ENCODE assay signal across 5 worm cellular contexts in the genomic region with DNA sequence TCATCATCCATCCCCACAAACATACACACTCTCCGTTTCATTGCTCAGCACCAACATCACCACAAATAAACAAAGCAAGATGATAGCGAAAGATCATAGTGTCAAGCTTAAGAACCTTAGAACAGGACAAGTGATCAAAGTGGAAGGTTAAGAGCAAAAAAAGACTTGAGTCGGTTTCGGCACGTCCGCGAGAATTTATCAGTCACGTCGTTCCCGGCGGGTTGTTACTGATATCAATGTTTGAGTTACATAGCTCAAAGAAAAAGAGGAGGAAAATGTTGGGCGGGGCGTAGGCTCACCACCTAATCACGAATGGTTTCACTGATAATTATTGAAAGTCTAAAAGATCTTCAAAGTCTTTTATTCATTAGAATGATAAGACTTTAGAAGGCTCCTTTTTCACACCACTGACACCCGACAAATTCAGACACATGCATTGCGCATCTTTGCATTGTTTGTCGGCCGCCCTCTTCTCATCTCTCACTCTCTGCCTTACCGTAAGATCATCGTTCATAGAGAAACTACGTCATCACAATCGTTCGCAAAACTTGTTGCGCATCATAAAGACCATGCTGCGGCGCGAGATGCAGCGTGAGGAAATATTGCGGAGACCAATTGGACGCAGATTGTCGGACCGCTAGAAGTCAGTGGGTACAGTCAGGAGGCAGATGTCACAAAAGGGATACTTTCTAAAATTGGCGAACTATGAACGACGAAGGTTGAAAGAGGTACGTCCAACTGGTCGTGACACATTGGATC.
TF ChIP-seq lines count a peak whose summit lies in the region.

No protein-coding gene starts in this region.

TF ChIP-seq in whole organism, L1 larva, 84 proteins besides CTCF, POLR2A, EP300 and RAD21 (continued from another document and continues in another):
- TF ChIP-seq C16A3.4 (tag; optimal IDR thresholded peaks at IDR 0.05; lab: Kevin White, UChicago) (peak; percentile 49), egl-13 (tag; optimal IDR thresholded peaks at IDR 0.05; lab: Kevin White, UChicago) (no peak), isw-1 (GFP tag; IDR thresholded peaks at IDR 0.05; lab: Robert Waterston, UW) (no peak), nhr-12 (tag; optimal IDR thresholded peaks at IDR 0.05; lab: Kevin White, UChicago) (no peak), nhr-77 (tag; optimal IDR thresholded peaks at IDR 0.05; lab: Kevin White, UChicago) (peak; percentile 50), hlh-17 (GFP tag; optimal IDR thresholded peaks at IDR 0.05; lab: Kevin White, UChicago; ENCODE audit: borderline replicate concordance) (no peak), nhr-47 (tag; optimal IDR thresholded peaks at IDR 0.05; lab: Kevin White, UChicago) (peak; percentile 74), fkh-8 (tag; optimal IDR thresholded peaks at IDR 0.05; lab: Kevin White, UChicago) (no peak), xbp-1 (tag; optimal IDR thresholded peaks at IDR 0.05; lab: Kevin White, UChicago) (peak; percentile 64), nhr-85 (tag; lab: Kevin White, UChicago) (peak; percentile 100), nhr-90 (tag; optimal IDR thresholded peaks at IDR 0.05; lab: Kevin White, UChicago; ENCODE audit: poor library complexity) (peak; percentile 87), ceh-82 (tag; optimal IDR thresholded peaks at IDR 0.05; lab: Kevin White, UChicago) (peak in 2 of 3 experiments; percentile 53 to 67), lin-39 (tag; optimal IDR thresholded peaks at IDR 0.05; lab: Kevin White, UChicago) (no peak), lir-3 (tag; optimal IDR thresholded peaks at IDR 0.05; lab: Kevin White, UChicago; ENCODE audit: poor library complexity) (peak; percentile 46), snu-23 (GFP tag; optimal IDR thresholded peaks at IDR 0.05; lab: Kevin White, UChicago) (peak; percentile 91), hlh-4 (tag; optimal IDR thresholded peaks at IDR 0.05; lab: Kevin White, UChicago) (no peak), aha-1 (tag; optimal IDR thresholded peaks at IDR 0.05; lab: Kevin White, UChicago) (no peak), ztf-4 (tag; optimal IDR thresholded peaks at IDR 0.05; lab: Kevin White, UChicago) (peak; percentile 78), mdl-1 (tag; optimal IDR thresholded peaks at IDR 0.05; lab: Kevin White, UChicago) (peak; percentile 1 to 81), irx-1 (tag; optimal IDR thresholded peaks at IDR 0.05; lab: Kevin White, UChicago) (peak; percentile 68), nhr-20 (tag; optimal IDR thresholded peaks at IDR 0.05; lab: Kevin White, UChicago) (peak; percentile 98), pqm-1 (tag; optimal IDR thresholded peaks at IDR 0.05; lab: Kevin White, UChicago) (no peak), lsy-2 (tag; optimal IDR thresholded peaks at IDR 0.05; lab: Kevin White, UChicago) (peak; percentile 65 to 91), mep-1 (tag; optimal IDR thresholded peaks at IDR 0.05; lab: Kevin White, UChicago) (peak; percentile 59)

TF ChIP-seq in whole organism, L2 larva, 48 proteins besides CTCF, POLR2A, EP300 and RAD21 (continued from another document):
- peak; percentile 54 for TF ChIP-seq gmeb-1 (tag; optimal IDR thresholded peaks at IDR 0.05; lab: Kevin White, UChicago)
- peak; percentile 96 for TF ChIP-seq sma-3 (GFP tag; optimal IDR thresholded peaks at IDR 0.05; lab: Kevin White, UChicago)
- no peak for TF ChIP-seq nhr-12 (tag; optimal IDR thresholded peaks at IDR 0.05; lab: Kevin White, UChicago)
- TF ChIP-seq ceh-82 (tag; optimal IDR thresholded peaks at IDR 0.05; lab: Kevin White, UChicago) = no peak
- peak in 1 of 2 experiments; percentile 79 for TF ChIP-seq lsy-2 (tag; optimal IDR thresholded peaks at IDR 0.05; lab: Kevin White, UChicago)
- TF ChIP-seq C34F6.9 (tag; optimal IDR thresholded peaks at IDR 0.05; lab: Kevin White, UChicago) = peak; percentile 18
- TF ChIP-seq fos-1 (tag; optimal IDR thresholded peaks at IDR 0.05; lab: Kevin White, UChicago) = peak; percentile 48
- no peak for TF ChIP-seq dmd-4 (tag; optimal IDR thresholded peaks at IDR 0.05; lab: Kevin White, UChicago)
- no peak for TF ChIP-seq nhr-23 (tag; optimal IDR thresholded peaks at IDR 0.05; lab: Kevin White, UChicago)
- TF ChIP-seq skn-1 (tag; optimal IDR thresholded peaks at IDR 0.05; lab: Kevin White, UChicago) = no peak
- TF ChIP-seq ztf-4 (tag; optimal IDR thresholded peaks at IDR 0.05; lab: Kevin White, UChicago) = peak; percentile 18
- TF ChIP-seq zag-1 (tag; optimal IDR thresholded peaks at IDR 0.05; lab: Kevin White, UChicago) = no peak
- peak; percentile 89 to 94 for TF ChIP-seq mdl-1 (tag; optimal IDR thresholded peaks at IDR 0.05; lab: Kevin White, UChicago)
- TF ChIP-seq unc-62 (GFP tag; optimal IDR thresholded peaks at IDR 0.05; lab: Kevin White, UChicago) = peak; percentile 40
- TF ChIP-seq alr-1 (tag; optimal IDR thresholded peaks at IDR 0.05; lab: Kevin White, UChicago) = no peak
TF ChIP-seq in whole organism, L2 larva: peak in this region for 23.

TF ChIP-seq in whole organism, L3 larva, 47 proteins besides CTCF, POLR2A, EP300 and RAD21 (continued from another document):
- TF ChIP-seq nhr-11 (tag; optimal IDR thresholded peaks at IDR 0.05; lab: Kevin White, UChicago) (no peak), hmg-11 (tag; optimal IDR thresholded peaks at IDR 0.05; lab: Kevin White, UChicago) (peak; percentile 5), nhr-25 (tag; optimal IDR thresholded peaks at IDR 0.05; lab: Kevin White, UChicago) (peak; percentile 99), skn-1 (tag; optimal IDR thresholded peaks at IDR 0.05; lab: Kevin White, UChicago) (no peak), ztf-11 (tag; optimal IDR thresholded peaks at IDR 0.05; lab: Kevin White, UChicago) (no peak), nhr-23 (tag; optimal IDR thresholded peaks at IDR 0.05; lab: Kevin White, UChicago) (peak; percentile 98), nfya-1 (tag; optimal IDR thresholded peaks at IDR 0.05; lab: Kevin White, UChicago; ENCODE audit: insufficient read depth) (peak; percentile 66), aly-2 (tag; optimal IDR thresholded peaks at IDR 0.05; lab: Kevin White, UChicago) (no peak), nhr-12 (tag; optimal IDR thresholded peaks at IDR 0.05; lab: Kevin White, UChicago) (no peak), ceh-28 (tag; optimal IDR thresholded peaks at IDR 0.05; lab: Kevin White, UChicago) (peak; percentile 79), jun-1 (tag; optimal IDR thresholded peaks at IDR 0.05; lab: Kevin White, UChicago) (peak; percentile 59), eor-1 (tag; optimal IDR thresholded peaks at IDR 0.05; lab: Kevin White, UChicago) (no peak)

TF ChIP-seq in whole organism, L4 larva, 104 proteins besides CTCF, POLR2A, EP300 and RAD21 (continued from another document and continues in another):
- TF ChIP-seq set-16 (GFP tag; IDR thresholded peaks at IDR 0.05; lab: Robert Waterston, UW) = peak; percentile 15; the same call in 1 of the 2 replicates
- peak; percentile 33 for TF ChIP-seq dve-1 (tag; optimal IDR thresholded peaks at IDR 0.05; lab: Kevin White, UChicago; ENCODE audit: insufficient read depth)
- TF ChIP-seq duxl-1 (tag; optimal IDR thresholded peaks at IDR 0.05; lab: Kevin White, UChicago; ENCODE audit: poor library complexity) = peak; percentile 8
- TF ChIP-seq lsy-2 (tag; optimal IDR thresholded peaks at IDR 0.05; lab: Kevin White, UChicago) = peak; percentile 58 to 75
- TF ChIP-seq ztf-7 (tag; optimal IDR thresholded peaks at IDR 0.05; lab: Kevin White, UChicago) = no peak
- no peak for TF ChIP-seq nhr-41 (GFP tag; IDR thresholded peaks at IDR 0.05; lab: Robert Waterston, UW)
- peak; percentile 93 for TF ChIP-seq mxl-3 (GFP tag; optimal IDR thresholded peaks at IDR 0.05; lab: Kevin White, UChicago)
- no peak for TF ChIP-seq lin-15B (tag; optimal IDR thresholded peaks at IDR 0.05; lab: Kevin White, UChicago)
- no peak for TF ChIP-seq lir-3 (tag; optimal IDR thresholded peaks at IDR 0.05; lab: Kevin White, UChicago)
- TF ChIP-seq lin-38 (GFP tag; IDR thresholded peaks at IDR 0.05; lab: Robert Waterston, UW) = no peak
- TF ChIP-seq sdz-12 (GFP tag; optimal IDR thresholded peaks at IDR 0.05; lab: Kevin White, UChicago) = no peak
- TF ChIP-seq spr-1 (tag; optimal IDR thresholded peaks at IDR 0.05; lab: Kevin White, UChicago) = peak; percentile 68
- peak in 1 of 2 experiments; percentile 65; a peak in 1 of 4 replicates for TF ChIP-seq madf-5 (GFP tag; IDR thresholded peaks at IDR 0.05; lab: Robert Waterston, UW)
- no peak for TF ChIP-seq F49E8.2 (tag; optimal IDR thresholded peaks at IDR 0.05; lab: Kevin White, UChicago; ENCODE audit: borderline replicate concordance)
- no peak for TF ChIP-seq lin-13 (GFP tag; optimal IDR thresholded peaks at IDR 0.05; lab: Kevin White, UChicago)
- TF ChIP-seq Y105C5A.15 (GFP tag; IDR thresholded peaks at IDR 0.05; lab: Robert Waterston, UW) = no peak
- TF ChIP-seq php-3 (GFP tag; IDR thresholded peaks at IDR 0.05; lab: Robert Waterston, UW) = no peak
- no peak for TF ChIP-seq ceh-44 (GFP tag; IDR thresholded peaks at IDR 0.05; lab: Robert Waterston, UW)
- TF ChIP-seq unc-62 (GFP tag; optimal IDR thresholded peaks at IDR 0.05 in 1 of 2; lab: Kevin White, UChicago) = peak in 1 of 2 experiments; percentile 100
- TF ChIP-seq unc-62 (tag; optimal IDR thresholded peaks at IDR 0.05; lab: Kevin White, UChicago) = no peak
- TF ChIP-seq pqm-1 (tag; optimal IDR thresholded peaks at IDR 0.05; lab: Kevin White, UChicago) = peak; percentile 49
- no peak for TF ChIP-seq F10B5.3 (tag; optimal IDR thresholded peaks at IDR 0.05; lab: Kevin White, UChicago)
- TF ChIP-seq lin-29 (GFP tag; IDR thresholded peaks at IDR 0.05; lab: Robert Waterston, UW) = no peak
- no peak for TF ChIP-seq aly-2 (tag; optimal IDR thresholded peaks at IDR 0.05; lab: Kevin White, UChicago)
- no peak for TF ChIP-seq nhr-237 (tag; optimal IDR thresholded peaks at IDR 0.05; lab: Kevin White, UChicago)
- TF ChIP-seq fkh-10 (GFP tag; optimal IDR thresholded peaks at IDR 0.05; lab: Kevin White, UChicago) = no peak
- no peak for TF ChIP-seq zfp-2 (tag; optimal IDR thresholded peaks at IDR 0.05; lab: Kevin White, UChicago)
- TF ChIP-seq F26F4.8 (GFP tag; conservative IDR thresholded peaks at IDR 0.05; lab: Robert Waterston, UW) = no peak
- no peak for TF ChIP-seq dmd-8 (GFP tag; IDR thresholded peaks at IDR 0.05; lab: Robert Waterston, UW)
- peak; percentile 39; the same call in 1 of the 2 replicates for TF ChIP-seq ceh-20 (GFP tag; IDR thresholded peaks at IDR 0.05; lab: Robert Waterston, UW)
- no peak for TF ChIP-seq Y48G9A.11 (GFP tag; IDR thresholded peaks at IDR 0.05; lab: Robert Waterston, UW)
- TF ChIP-seq arid-1 (GFP tag; conservative IDR thresholded peaks at IDR 0.05; lab: Robert Waterston, UW) = no peak
- TF ChIP-seq vab-7 (GFP tag; IDR thresholded peaks at IDR 0.05; lab: Robert Waterston, UW) = no peak
- peak; percentile 83 for TF ChIP-seq hlh-30 (tag; optimal IDR thresholded peaks at IDR 0.05; lab: Kevin White, UChicago; ENCODE audit: insufficient read depth)
- TF ChIP-seq dmd-6 (GFP tag; IDR thresholded peaks at IDR 0.05; lab: Robert Waterston, UW) = peak; percentile 13
- TF ChIP-seq snpc-1.2 (GFP tag; IDR thresholded peaks at IDR 0.05; lab: Robert Waterston, UW) = no peak
- TF ChIP-seq saeg-2 (GFP tag; IDR thresholded peaks at IDR 0.05; lab: Robert Waterston, UW) = no peak
- no peak for TF ChIP-seq D1046.2 (GFP tag; IDR thresholded peaks at IDR 0.05; lab: Robert Waterston, UW)
- no peak for TF ChIP-seq Y75B8A.6 (GFP tag; IDR thresholded peaks at IDR 0.05; lab: Robert Waterston, UW)

TF ChIP-seq in whole organism, young adult, 124 proteins besides CTCF, POLR2A, EP300 and RAD21 (continued from another document):
- TF ChIP-seq tbx-9 (tag; optimal IDR thresholded peaks at IDR 0.05; lab: Kevin White, UChicago; ENCODE audit: borderline replicate concordance) = no peak
- peak; percentile 48; the same call in 1 of the 2 replicates for TF ChIP-seq lin-26 (GFP tag; IDR thresholded peaks at IDR 0.05; lab: Robert Waterston, UW)
- TF ChIP-seq K11D2.4 (GFP tag; IDR thresholded peaks at IDR 0.05; lab: Robert Waterston, UW) = peak; percentile 61; the same call in 1 of the 2 replicates
- no peak for TF ChIP-seq ceh-40 (GFP tag; IDR thresholded peaks at IDR 0.05; lab: Robert Waterston, UW)
- TF ChIP-seq hlh-12 (tag; optimal IDR thresholded peaks at IDR 0.05; lab: Kevin White, UChicago) = no peak
- TF ChIP-seq chd-7 (tag; optimal IDR thresholded peaks at IDR 0.05; lab: Kevin White, UChicago) = peak; percentile 58
- no peak for TF ChIP-seq snpc-3.4 (tag; optimal IDR thresholded peaks at IDR 0.05; lab: Kevin White, UChicago)
- peak; percentile 81 for TF ChIP-seq somi-1 (GFP tag; optimal IDR thresholded peaks at IDR 0.05; lab: Kevin White, UChicago)
- no peak for TF ChIP-seq let-526 (GFP tag; IDR thresholded peaks at IDR 0.05; lab: Robert Waterston, UW)
- TF ChIP-seq ccch-3 (GFP tag; optimal IDR thresholded peaks at IDR 0.05; lab: Kevin White, UChicago) = no peak
- TF ChIP-seq nfyb-1 (GFP tag; IDR thresholded peaks at IDR 0.05; lab: Robert Waterston, UW) = 0 out of 2 replicates have a peak, but pooled peaks have one; percentile 40
- TF ChIP-seq madf-3 (GFP tag; IDR thresholded peaks at IDR 0.05; lab: Robert Waterston, UW) = no peak
